Worm (Caenorhabditis elegans) whole organism, L4/young adult: ENCODE measurements around the gene H14A12.3.

ENCODE experiments used
- W03F9.2 ChIP-seq: fragments of 150-350 bp; optimal IDR thresholded peaks from 2 replicates; lab custom pipeline; 2014; ENCODE audit warnings: missing biosample characterization, missing genetic modification characterization
- dao-5 ChIP-seq: sonication (generic microtip); optimal IDR thresholded peaks from 2 replicates; lab custom pipeline; 2016; ENCODE audit warnings: missing genotype, missing genetic modification characterization, moderate library complexity, missing compliant biosample characterization
- him-1 ChIP-seq: sonication (generic microtip); optimal IDR thresholded peaks from 2 replicates; lab custom pipeline; 2016; ENCODE audit warnings: missing genotype, missing genetic modification reagents, missing genetic modification characterization, missing compliant biosample characterization

The H14A12.3 gene

ce11 chrIII:7495616-7496146 is 32.1 kb downstream of the H14A12.3 start:
- no peak for TF ChIP-seq him-1
- TF ChIP-seq W03F9.2 (tag; lab: Kevin White, UChicago): no peak
- peak; percentile 30 for TF ChIP-seq dao-5

- no peak for TF ChIP-seq him-1
- no peak for TF ChIP-seq dao-5
Observed at ce11 chrIII:7497782-7498266, 34.2 kb downstream of the H14A12.3 start, which contains the start of gene cgh-1. TSS of gene cgh-1 (minus strand) at chrIII:7497832.

- TF ChIP-seq him-1 (no peak), dao-5 (no peak), W03F9.2 (tag; lab: Kevin White, UChicago) (peak; percentile 86)
Observed at ce11 chrIII:7498346-7498745, 34.7 kb downstream of the H14A12.3 start.

DNA sequence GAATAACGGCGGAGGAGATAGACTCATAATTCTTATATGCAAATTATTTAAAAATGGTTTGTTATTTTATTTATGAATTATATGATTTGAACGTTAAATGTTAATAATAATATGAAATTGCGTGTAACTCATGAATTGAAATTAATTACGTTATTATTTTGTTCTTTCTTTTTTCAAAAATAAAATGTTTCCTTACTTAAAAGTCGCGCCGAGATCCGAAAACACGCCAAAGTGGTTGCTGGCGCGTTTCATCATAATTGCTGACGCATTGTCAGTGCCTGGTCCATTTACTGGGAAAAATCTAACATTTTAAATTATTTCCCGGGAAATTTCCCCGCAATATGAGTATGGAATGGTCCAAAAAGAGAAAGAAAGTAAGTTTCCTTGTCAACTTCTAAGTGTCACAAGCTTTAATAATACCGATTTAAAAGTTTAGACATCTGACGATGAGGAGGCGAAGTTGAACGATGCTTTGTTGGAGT is 35.9 kb downstream of the H14A12.3 start, which contains the start of the genes C07H6.9 and sap-140:
Gene C07H6.9, minus strand, starts transcription at position 51 of the 482 bp plus-strand sequence.
Gene sap-140, plus strand, starts transcription at position 318 of the 482 bp plus-strand sequence.
- TF ChIP-seq him-1 (peak; percentile 24), W03F9.2 (tag; lab: Kevin White, UChicago) (peak; percentile 83), dao-5 (no peak)

DNA sequence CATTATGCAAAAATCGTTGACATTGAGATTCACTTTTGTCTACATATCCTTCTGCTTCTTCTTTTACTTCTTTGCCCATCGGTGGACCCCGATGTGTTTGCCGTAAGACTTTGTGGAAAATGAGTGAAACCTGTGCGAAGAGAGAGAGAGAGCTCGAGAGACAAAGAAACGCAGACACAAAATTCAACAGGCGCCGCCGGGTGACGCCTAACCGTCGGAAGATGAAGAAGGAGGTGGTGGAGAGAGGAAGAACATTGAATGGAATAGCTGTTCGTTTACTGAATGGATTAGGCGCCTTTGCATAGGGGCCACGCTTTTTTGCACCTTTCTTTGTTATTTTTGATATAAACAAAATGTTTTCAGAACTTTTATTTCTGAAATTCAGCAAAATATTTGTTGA is 43.4 kb downstream of the H14A12.3 start:
- TF ChIP-seq dao-5 (no peak), him-1 (no peak), W03F9.2 (tag; lab: Kevin White, UChicago) (no peak)

DNA sequence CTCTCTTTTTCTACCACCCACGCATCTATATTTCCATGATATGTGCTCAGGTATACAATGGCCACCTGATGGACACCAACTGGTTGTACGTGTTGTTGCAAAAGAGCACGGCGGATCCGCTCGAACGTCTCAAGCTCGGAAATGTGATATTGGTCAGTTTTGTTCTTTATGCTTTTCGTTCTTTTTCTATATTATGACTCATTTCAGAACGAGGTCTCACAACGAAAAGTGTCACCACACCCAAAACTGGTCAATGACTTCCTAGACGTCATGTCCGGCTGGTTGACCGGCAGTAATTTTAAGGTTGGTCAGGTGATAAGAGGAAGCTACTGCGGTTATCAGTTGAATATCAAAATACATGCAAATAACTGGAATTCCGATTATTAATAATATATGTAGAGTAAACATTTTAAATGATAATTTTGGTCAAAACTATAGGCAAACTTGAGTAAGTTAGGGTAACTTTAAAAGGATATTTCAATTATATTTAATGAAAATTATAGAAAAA is 44.6 kb downstream of the H14A12.3 start, which contains the start of gene cls-1:
Gene cls-1, plus strand, starts transcription at position 51 of the 508 bp plus-strand sequence.
- TF ChIP-seq W03F9.2 (tag; lab: Kevin White, UChicago): no peak
- no peak for TF ChIP-seq dao-5
- no peak for TF ChIP-seq him-1
